Worm (Caenorhabditis elegans): ENCODE results near the gene acp-7.

ce11 chrIV:6395190-6395589, 36.3 kb downstream of the acp-7 start:
- no peak for TF ChIP-seq unc-62 (GFP tag; optimal IDR thresholded peaks at IDR 0.05)
- no peak for TF ChIP-seq sdz-38 (tag; optimal IDR thresholded peaks at IDR 0.05)
- no peak for TF ChIP-seq rcor-1 (GFP tag; IDR thresholded peaks at IDR 0.05)
- no peak for TF ChIP-seq madf-6 (GFP tag; IDR thresholded peaks at IDR 0.05)
- TF ChIP-seq nhr-90 (tag; optimal IDR thresholded peaks at IDR 0.05), result no peak
- TF ChIP-seq unc-130 (GFP tag; optimal IDR thresholded peaks at IDR 0.05), result no peak
- TF ChIP-seq snpc-4 (GFP tag; optimal IDR thresholded peaks at IDR 0.05), result no peak
- no peak for TF ChIP-seq snpc-4 (tag; optimal IDR thresholded peaks at IDR 0.05)
- no peak for TF ChIP-seq xnd-1 (tag; optimal IDR thresholded peaks at IDR 0.05)
- TF ChIP-seq sptf-2 (GFP tag; optimal IDR thresholded peaks at IDR 0.05), result no peak
- no peak for TF ChIP-seq tbp1 (GFP tag; optimal IDR thresholded peaks at IDR 0.05)

All from whole organism, young adult.